Fruit fly (Drosophila melanogaster): ENCODE data around the gene TwdlY.

Gene TwdlY

DNA sequence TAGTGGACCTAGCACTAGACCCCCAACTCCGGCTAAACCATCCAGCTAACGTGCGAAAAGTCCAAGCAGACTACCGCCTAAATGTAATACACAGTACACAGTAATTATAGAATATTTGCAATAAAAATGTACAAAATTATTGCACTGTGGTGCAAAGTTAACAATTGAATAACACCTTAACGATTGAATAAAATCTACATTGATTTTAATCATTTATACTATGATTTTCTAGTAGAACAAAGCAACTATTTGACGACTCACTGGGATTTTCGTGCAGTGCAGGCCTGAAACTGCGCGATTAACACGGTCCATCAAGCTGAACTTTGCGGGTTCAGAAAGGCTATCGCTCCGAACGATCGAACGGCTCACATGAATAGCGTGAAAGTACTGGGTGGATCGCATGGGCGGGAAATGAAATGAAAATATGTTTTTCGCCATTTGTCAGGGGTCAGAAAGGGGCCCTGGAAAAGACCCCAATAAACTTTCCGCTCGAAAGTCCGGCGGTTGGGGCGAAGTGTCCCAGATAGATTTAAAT, 43.5 kb downstream of the TwdlY start:
- TF ChIP-seq Dll (optimal IDR thresholded peaks at IDR 0.05): no peak

DNA sequence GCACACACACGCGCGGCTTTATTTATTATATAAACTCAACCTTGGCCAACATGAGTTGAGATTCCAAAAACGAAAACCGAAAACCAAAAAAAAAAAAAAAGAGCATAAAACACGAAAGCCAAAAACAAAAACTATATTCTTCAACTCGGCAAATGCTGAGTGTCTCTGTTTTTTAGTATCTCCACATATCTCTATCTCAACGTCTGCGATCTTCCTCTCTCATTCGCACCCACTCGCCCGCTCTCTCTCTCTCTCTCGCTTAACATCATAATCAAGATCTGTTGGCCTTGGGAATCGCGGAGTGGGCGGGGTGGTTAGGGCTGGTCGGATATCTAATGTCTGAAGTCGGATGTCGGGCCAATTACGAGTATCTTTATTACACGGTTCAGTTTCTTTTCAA, 45.5 kb downstream of the TwdlY start:
- TF ChIP-seq pan (optimal IDR thresholded peaks at IDR 0.05) (no peak), psq (optimal IDR thresholded peaks at IDR 0.05) (no peak), EcR (GFP tag; optimal IDR thresholded peaks at IDR 0.05) (no peak), CG8478 (optimal IDR thresholded peaks at IDR 0.05) (no peak), usp (GFP tag; optimal IDR thresholded peaks at IDR 0.05) (no peak), Dll (optimal IDR thresholded peaks at IDR 0.05) (no peak)

DNA sequence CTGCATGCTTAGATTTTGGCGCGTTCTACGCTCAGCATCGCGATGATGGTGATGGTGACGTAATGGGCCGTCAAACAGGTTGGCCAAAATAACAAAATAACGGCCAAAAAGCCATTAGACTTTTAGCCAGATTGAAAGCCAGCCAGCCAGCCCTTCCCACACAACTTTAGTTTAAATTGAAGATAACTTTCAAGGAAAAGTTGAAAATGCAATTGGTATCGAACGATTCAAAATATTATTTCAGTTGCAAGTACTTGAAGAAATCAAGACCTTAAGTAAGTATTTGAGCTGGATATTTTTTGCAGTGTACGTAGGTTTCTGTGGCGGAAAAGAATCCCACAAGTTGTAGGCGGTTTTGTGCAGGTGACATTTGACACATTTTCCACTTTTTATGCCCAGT, 46.3 kb downstream of the TwdlY start:
- TF ChIP-seq EcR (GFP tag; optimal IDR thresholded peaks at IDR 0.05) (no peak), usp (GFP tag; optimal IDR thresholded peaks at IDR 0.05) (no peak), psq (optimal IDR thresholded peaks at IDR 0.05) (no peak), CG8478 (optimal IDR thresholded peaks at IDR 0.05) (no peak), Dll (optimal IDR thresholded peaks at IDR 0.05) (no peak), pan (optimal IDR thresholded peaks at IDR 0.05) (no peak)

DNA sequence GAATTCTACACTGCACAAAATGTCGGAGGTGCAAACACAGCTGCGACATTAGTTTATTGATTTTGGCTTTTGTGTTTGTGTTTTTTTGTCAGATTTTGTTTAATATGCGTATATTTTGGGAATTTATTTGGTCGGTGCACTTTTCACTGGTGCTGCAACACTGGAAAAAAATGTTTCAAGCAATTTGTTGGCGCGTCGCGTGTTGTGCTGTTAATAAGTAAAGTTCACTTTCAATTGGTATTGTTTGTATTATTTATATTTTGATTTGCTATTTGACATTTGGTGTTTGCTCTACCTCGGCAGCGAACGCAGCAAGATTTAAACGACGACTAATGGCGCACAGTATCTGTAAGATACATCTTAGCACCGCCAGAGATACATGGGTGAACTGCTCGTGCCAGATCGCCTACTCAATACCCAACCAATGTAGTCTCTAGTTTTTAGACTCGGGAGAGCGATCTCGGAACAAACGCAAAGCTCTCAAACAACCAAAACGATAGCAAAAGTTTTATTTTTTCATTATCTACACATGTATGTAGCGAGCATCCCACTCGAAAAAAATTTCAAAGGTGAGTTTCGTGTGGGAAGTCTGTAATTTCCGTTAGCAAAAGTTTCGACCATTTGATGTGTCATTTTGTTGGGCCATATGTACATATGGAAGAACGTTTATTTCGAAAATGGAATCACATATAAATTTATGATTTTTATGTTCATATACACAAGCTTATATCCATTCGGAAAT, 47.6 kb downstream of the TwdlY start:
- TF ChIP-seq EcR (GFP tag; optimal IDR thresholded peaks at IDR 0.05): no peak
- no peak for TF ChIP-seq Dll (optimal IDR thresholded peaks at IDR 0.05)
- TF ChIP-seq psq (optimal IDR thresholded peaks at IDR 0.05): no peak
- no peak for TF ChIP-seq CG8478 (optimal IDR thresholded peaks at IDR 0.05)
- no peak for TF ChIP-seq usp (GFP tag; optimal IDR thresholded peaks at IDR 0.05)
- TF ChIP-seq pan (optimal IDR thresholded peaks at IDR 0.05): no peak

DNA sequence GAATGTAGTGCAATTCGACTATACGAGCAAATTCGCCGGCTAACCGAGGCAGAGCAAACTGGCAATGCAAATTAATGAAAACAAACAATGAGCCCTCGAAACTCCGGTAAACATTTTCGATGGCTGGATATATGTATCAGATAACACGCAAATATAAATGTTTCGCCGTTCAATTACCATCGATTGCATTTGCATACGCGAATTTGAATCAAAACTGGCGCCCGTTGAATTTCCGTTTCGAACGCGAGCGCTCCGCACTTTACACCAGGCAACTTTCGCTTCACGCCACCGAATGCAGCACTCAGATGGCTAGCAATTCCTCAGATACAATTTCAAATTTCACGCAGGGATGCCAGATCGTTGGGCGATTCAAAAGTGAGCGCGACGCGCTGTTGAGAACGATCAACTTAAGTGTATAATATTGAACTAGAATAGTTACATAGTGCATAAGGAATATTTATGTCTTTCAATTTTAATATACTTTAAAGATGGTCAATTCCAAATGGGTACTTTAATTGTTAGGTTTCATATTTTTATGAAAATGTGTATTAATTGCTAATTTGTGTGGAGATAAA, 48.5 kb downstream of the TwdlY start, which contains the start of gene if:
if (minus strand) TSS at position 294 of the 575 bp plus-strand sequence.
- TF ChIP-seq usp (GFP tag; optimal IDR thresholded peaks at IDR 0.05) (no peak), Dll (optimal IDR thresholded peaks at IDR 0.05) (no peak), CG8478 (optimal IDR thresholded peaks at IDR 0.05) (no peak), pan (optimal IDR thresholded peaks at IDR 0.05) (no peak), EcR (GFP tag; optimal IDR thresholded peaks at IDR 0.05) (no peak), psq (optimal IDR thresholded peaks at IDR 0.05) (no peak)

DNA sequence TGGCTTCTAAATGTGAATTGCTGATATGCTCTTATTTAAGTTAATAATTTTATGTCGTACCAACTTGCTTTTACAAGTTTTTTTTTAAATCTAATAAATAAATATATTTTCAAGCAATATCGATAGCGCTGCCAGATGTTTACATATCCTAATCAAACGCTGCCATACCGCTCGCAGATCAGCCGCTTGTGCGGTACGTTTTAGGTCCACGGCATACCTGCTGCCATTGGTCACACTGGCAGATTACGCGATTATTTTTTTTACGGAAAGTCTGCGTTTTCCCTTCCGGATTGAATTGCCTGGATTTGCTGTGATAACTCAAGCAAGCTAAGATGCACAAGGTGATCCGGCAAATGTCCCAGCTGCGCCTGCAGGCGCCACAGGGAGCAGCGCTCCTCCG, 49.0 kb downstream of the TwdlY start, which contains the start of gene mRpL22:
mRpL22 (plus strand) TSS at position 191 of the 400 bp plus-strand sequence.
- no peak for TF ChIP-seq CG8478 (optimal IDR thresholded peaks at IDR 0.05)
- TF ChIP-seq EcR (GFP tag; optimal IDR thresholded peaks at IDR 0.05): no peak
- no peak for TF ChIP-seq psq (optimal IDR thresholded peaks at IDR 0.05)
- no peak for TF ChIP-seq pan (optimal IDR thresholded peaks at IDR 0.05)
- TF ChIP-seq Dll (optimal IDR thresholded peaks at IDR 0.05): no peak
- no peak for TF ChIP-seq usp (GFP tag; optimal IDR thresholded peaks at IDR 0.05)
